Worm (Caenorhabditis elegans) whole organism, midembryonic: ENCODE results near the gene C28H8.5.
A peak's percentile ranks its signal among the peaks of the same experiment; 100 is the strongest.

ENCODE experiments used
- T22C8.4 ChIP-seq: fragments of 200-800 bp; sonication (Bioruptor generic); IDR thresholded peaks from 2 replicates; pipeline ENCODE4 v1.3.6; 2022; ENCODE audit warnings: missing genetic modification characterization, missing compliant biosample characterization
- cog-1 ChIP-seq: sonication (generic microtip); optimal IDR thresholded peaks from 2 replicates; lab custom pipeline; 2016; ENCODE audit warnings: missing genetic modification characterization, missing compliant biosample characterization
- flt-1 ChIP-seq: fragments of 200-800 bp; sonication (Bioruptor generic); IDR thresholded peaks from 2 replicates; pipeline ENCODE4 v1.3.6; 2022; ENCODE audit warnings: missing genetic modification characterization, missing compliant biosample characterization
- klf-2 ChIP-seq: fragments of 200-800 bp; sonication (Bioruptor generic); conservative IDR thresholded peaks from 2 replicates; pipeline ENCODE4 v1.3.6; 2022; ENCODE audit warnings: missing genetic modification reagents, missing genetic modification characterization, missing compliant biosample characterization
- med-1 ChIP-seq: sonication (generic microtip); optimal IDR thresholded peaks from 2 replicates; lab custom pipeline; 2017; ENCODE audit warnings: missing genetic modification characterization, mild to moderate bottlenecking, missing compliant biosample characterization, antibody characterized with exemption, missing genetic modification reagents; ENCODE audit not compliant: insufficient read depth
- ref-1 ChIP-seq: fragments of 200-800 bp; sonication (Bioruptor generic); conservative IDR thresholded peaks from 2 replicates; pipeline ENCODE4 v1.3.6; 2022; ENCODE audit warnings: missing genetic modification reagents, missing genetic modification characterization, missing compliant biosample characterization
- tab-1 ChIP-seq: fragments of 200-800 bp; sonication (Bioruptor generic); IDR thresholded peaks from 2 replicates; pipeline ENCODE4 v1.3.6; 2022; ENCODE audit warnings: missing genetic modification characterization, missing compliant biosample characterization
- ztf-23 ChIP-seq: fragments of 200-800 bp; sonication (Bioruptor generic); IDR thresholded peaks from 2 replicates; pipeline ENCODE4 v1.3.6; 2022; ENCODE audit warnings: missing genetic modification reagents, missing genetic modification characterization, missing compliant biosample characterization
- ztf-29 ChIP-seq: fragments of 200-800 bp; sonication (Bioruptor generic); IDR thresholded peaks from 2 replicates; pipeline ENCODE4 v1.3.6; 2022; ENCODE audit warnings: missing genetic modification reagents, missing genetic modification characterization, missing compliant biosample characterization

The C28H8.5 gene

ce11 chrIII:5840815-5841573 is 43.1 kb upstream of the C28H8.5 start:
- TF ChIP-seq ref-1 (GFP tag; lab: Robert Waterston, UW) (no peak), klf-2 (no peak), med-1 (GFP tag; lab: Kevin White, UChicago) (no peak), T22C8.4 (no peak), cog-1 (tag; lab: Kevin White, UChicago) (no peak), ztf-23 (GFP tag; lab: Robert Waterston, UW) (no peak), flt-1 (GFP tag; lab: Robert Waterston, UW) (no peak)

- no peak for TF ChIP-seq cog-1 (tag; lab: Kevin White, UChicago)
- TF ChIP-seq tab-1 (GFP tag; lab: Robert Waterston, UW) = no peak
- TF ChIP-seq T22C8.4 = no peak
- TF ChIP-seq ztf-29 (GFP tag; lab: Robert Waterston, UW) = no peak
Measured at ce11 chrIII:5841676-5842075, 42.4 kb upstream of the C28H8.5 start.

ce11 chrIII:5842920-5843319 is 41.2 kb upstream of the C28H8.5 start:
- TF ChIP-seq klf-2 (no peak), cog-1 (tag; lab: Kevin White, UChicago) (no peak), flt-1 (GFP tag; lab: Robert Waterston, UW) (no peak)

ce11 chrIII:5843662-5844061 is 40.4 kb upstream of the C28H8.5 start:
- TF ChIP-seq ztf-29 (GFP tag; lab: Robert Waterston, UW) (no peak), flt-1 (GFP tag; lab: Robert Waterston, UW) (no peak), cog-1 (tag; lab: Kevin White, UChicago) (no peak), klf-2 (no peak), T22C8.4 (no peak), ztf-23 (GFP tag; lab: Robert Waterston, UW) (no peak), med-1 (GFP tag; lab: Kevin White, UChicago) (no peak), ref-1 (GFP tag; lab: Robert Waterston, UW) (no peak)

ce11 chrIII:5845483-5845882 is 38.6 kb upstream of the C28H8.5 start:
- TF ChIP-seq ref-1 (GFP tag; lab: Robert Waterston, UW) (no peak), tab-1 (GFP tag; lab: Robert Waterston, UW) (no peak), cog-1 (tag; lab: Kevin White, UChicago) (no peak), ztf-23 (GFP tag; lab: Robert Waterston, UW) (no peak), T22C8.4 (no peak), med-1 (GFP tag; lab: Kevin White, UChicago) (no peak), klf-2 (no peak), ztf-29 (GFP tag; lab: Robert Waterston, UW) (no peak), flt-1 (GFP tag; lab: Robert Waterston, UW) (no peak)

- no peak for TF ChIP-seq ztf-29 (GFP tag; lab: Robert Waterston, UW)
- TF ChIP-seq med-1 (GFP tag; lab: Kevin White, UChicago) = no peak
- TF ChIP-seq T22C8.4 = no peak
- TF ChIP-seq klf-2 = no peak
- no peak for TF ChIP-seq flt-1 (GFP tag; lab: Robert Waterston, UW)
- no peak for TF ChIP-seq cog-1 (tag; lab: Kevin White, UChicago)
- TF ChIP-seq ztf-23 (GFP tag; lab: Robert Waterston, UW) = no peak
- no peak for TF ChIP-seq ref-1 (GFP tag; lab: Robert Waterston, UW)
- TF ChIP-seq tab-1 (GFP tag; lab: Robert Waterston, UW) = no peak
Measured at ce11 chrIII:5846412-5846811, 37.7 kb upstream of the C28H8.5 start.

- TF ChIP-seq T22C8.4 (no peak), med-1 (GFP tag; lab: Kevin White, UChicago) (no peak), klf-2 (no peak), ztf-23 (GFP tag; lab: Robert Waterston, UW) (0 out of 2 replicates have a peak, but pooled peaks have one; percentile 11), tab-1 (GFP tag; lab: Robert Waterston, UW) (no peak), cog-1 (tag; lab: Kevin White, UChicago) (no peak), ztf-29 (GFP tag; lab: Robert Waterston, UW) (no peak)
Measured at ce11 chrIII:5853240-5853639, 30.9 kb upstream of the C28H8.5 start, which contains the start of gene ddx-23. Gene ddx-23, minus strand, starts transcription at chrIII:5853269.

ce11 chrIII:5855637-5856179 is 28.4 kb upstream of the C28H8.5 start, which contains the start of the genes cct-6 and alh-9:
Gene cct-6, minus strand, starts transcription at chrIII:5855687.
Gene alh-9, plus strand, starts transcription at chrIII:5856018.
- TF ChIP-seq cog-1 (tag; lab: Kevin White, UChicago) (peak; percentile 72), klf-2 (no peak), ztf-23 (GFP tag; lab: Robert Waterston, UW) (no peak)

ce11 chrIII:5859008-5859407 is 25.1 kb upstream of the C28H8.5 start, which contains the start of gene dpf-4:
Gene dpf-4, plus strand, starts transcription at chrIII:5859308.
- TF ChIP-seq flt-1 (GFP tag; lab: Robert Waterston, UW) = no peak
- no peak for TF ChIP-seq med-1 (GFP tag; lab: Kevin White, UChicago)
- no peak for TF ChIP-seq ztf-29 (GFP tag; lab: Robert Waterston, UW)
- TF ChIP-seq T22C8.4 = no peak
- no peak for TF ChIP-seq ref-1 (GFP tag; lab: Robert Waterston, UW)
- TF ChIP-seq klf-2 = no peak
- TF ChIP-seq ztf-23 (GFP tag; lab: Robert Waterston, UW) = no peak
- no peak for TF ChIP-seq cog-1 (tag; lab: Kevin White, UChicago)
- no peak for TF ChIP-seq tab-1 (GFP tag; lab: Robert Waterston, UW)

- no peak for TF ChIP-seq ztf-23 (GFP tag; lab: Robert Waterston, UW)
Measured at ce11 chrIII:5863774-5864173, 20.3 kb upstream of the C28H8.5 start, which contains the start of gene dnpp-1. Gene dnpp-1, minus strand, starts transcription at chrIII:5863803.
